Worm (Caenorhabditis elegans) whole organism, L3 larva: ENCODE measurements around the gene F21D5.5.
"Not testable (repeated sequence)": the region's sequence is repeated elsewhere in the genome, so short reads cannot be mapped to it uniquely, and the experiment has no call there.

ENCODE experiments used
- ZK546.5 ChIP-seq: sonication (generic microtip); optimal IDR thresholded peaks from 2 replicates; lab custom pipeline; 2017; ENCODE audit warnings: missing biosample characterization, missing genetic modification characterization
- aly-2 ChIP-seq: fragments of 150-350 bp; optimal IDR thresholded peaks from 2 replicates; lab custom pipeline; 2014; ENCODE audit warnings: missing biosample characterization, missing genetic modification characterization
- ama-1 ChIP-seq: fragments of 150-350 bp; optimal IDR thresholded peaks from 2 replicates; lab custom pipeline; 2018
- ceh-16 ChIP-seq: sonication (generic microtip); optimal IDR thresholded peaks from 2 replicates; lab custom pipeline; 2017; ENCODE audit warnings: missing biosample characterization, missing genetic modification characterization
- ceh-28 ChIP-seq: fragments of 150-350 bp; optimal IDR thresholded peaks from 2 replicates; lab custom pipeline; 2014; ENCODE audit warnings: missing biosample characterization, missing genetic modification reagents, missing genetic modification characterization
- ceh-82 ChIP-seq: fragments of 150-350 bp; optimal IDR thresholded peaks from 2 replicates; lab custom pipeline; 2014; ENCODE audit warnings: missing biosample characterization, missing genetic modification characterization
- ceh-9 ChIP-seq: sonication (generic microtip); optimal IDR thresholded peaks from 2 replicates; lab custom pipeline; 2018; ENCODE audit warnings: missing biosample characterization, missing genetic modification characterization
- daf-12 ChIP-seq: fragments of 150-350 bp; optimal IDR thresholded peaks from 2 replicates; lab custom pipeline; 2014; ENCODE audit warnings: missing biosample characterization, missing genetic modification reagents, missing genetic modification characterization
- egl-27 ChIP-seq: sonication (generic microtip); optimal IDR thresholded peaks from 4 replicates; lab custom pipeline; 2017; ENCODE audit warnings: missing biosample characterization, missing genetic modification reagents, missing genetic modification characterization
- egl-5 ChIP-seq: fragments of 150-350 bp; optimal IDR thresholded peaks from 2 replicates; lab custom pipeline; 2017; ENCODE audit warnings: missing biosample characterization, missing genetic modification reagents, missing genetic modification characterization, inconsistent platforms
- elt-2 ChIP-seq: sonication (generic microtip); optimal IDR thresholded peaks from 2 replicates; lab custom pipeline; 2016; ENCODE audit warnings: missing genetic modification reagents, mild to moderate bottlenecking, missing genetic modification characterization, missing compliant biosample characterization
- elt-3 ChIP-seq, 3 experiments: fragments of 150-350 bp in 1 of 3; sonication (generic microtip) in 2 of 3; optimal IDR thresholded peaks; 2 replicates in 2 of 3; 4 replicates in 1 of 3; lab custom pipeline; 2014 to 2017; ENCODE audit warnings: missing biosample characterization in 3 of 3, missing genetic modification characterization in 3 of 3
- eor-1 ChIP-seq, 2 experiments: fragments of 150-350 bp; optimal IDR thresholded peaks; 2 replicates each; lab custom pipeline; 2014 to 2018; ENCODE audit warnings: missing biosample characterization in 2 of 2, missing genetic modification characterization in 2 of 2
- fkh-10 ChIP-seq: sonication (generic microtip); optimal IDR thresholded peaks from 2 replicates; lab custom pipeline; 2017; ENCODE audit warnings: missing biosample characterization, missing genetic modification reagents, missing genetic modification characterization
- fkh-2 ChIP-seq: fragments of 150-350 bp; optimal IDR thresholded peaks from 2 replicates; lab custom pipeline; 2014; ENCODE audit warnings: missing biosample characterization, missing genetic modification reagents, missing genetic modification characterization
- fos-1 ChIP-seq: fragments of 150-350 bp; optimal IDR thresholded peaks from 2 replicates; lab custom pipeline; 2014; ENCODE audit warnings: missing biosample characterization, missing genetic modification characterization
- jun-1 ChIP-seq: fragments of 150-350 bp; optimal IDR thresholded peaks from 2 replicates; lab custom pipeline; 2014; ENCODE audit warnings: missing biosample characterization, missing genetic modification reagents, missing genetic modification characterization
- lin-15B ChIP-seq: fragments of 150-350 bp; optimal IDR thresholded peaks from 2 replicates; lab custom pipeline; 2014; ENCODE audit warnings: missing biosample characterization, missing genetic modification characterization
- lin-39 ChIP-seq: fragments of 150-350 bp; optimal IDR thresholded peaks from 2 replicates; lab custom pipeline; 2018; ENCODE audit warnings: missing biosample characterization, missing genetic modification reagents, missing genetic modification characterization
- lsy-12 ChIP-seq: sonication (generic microtip); optimal IDR thresholded peaks from 2 replicates; lab custom pipeline; 2016; ENCODE audit warnings: mild to moderate bottlenecking, missing genetic modification characterization, missing compliant biosample characterization
- mml-1 ChIP-seq: fragments of 150-350 bp; sonication (generic microtip); optimal IDR thresholded peaks from 3 replicates; lab custom pipeline; 2014; ENCODE audit warnings: missing biosample characterization, missing genetic modification characterization
- nfya-1 ChIP-seq: sonication (generic microtip); optimal IDR thresholded peaks from 2 replicates; lab custom pipeline; 2017; ENCODE audit warnings: missing genetic modification characterization, mild to moderate bottlenecking, missing compliant biosample characterization, antibody characterized with exemption, moderate library complexity; ENCODE audit not compliant: insufficient read depth
- nhr-11 ChIP-seq: fragments of 150-350 bp; optimal IDR thresholded peaks from 2 replicates; lab custom pipeline; 2014; ENCODE audit warnings: missing biosample characterization, missing genetic modification characterization
- nhr-23 ChIP-seq: fragments of 150-350 bp; optimal IDR thresholded peaks from 2 replicates; lab custom pipeline; 2014; ENCODE audit warnings: missing biosample characterization, missing genetic modification reagents, missing genetic modification characterization
- nhr-237 ChIP-seq: fragments of 150-350 bp; optimal IDR thresholded peaks from 2 replicates; lab custom pipeline; 2014; ENCODE audit warnings: missing biosample characterization, missing genetic modification characterization
- nhr-25 ChIP-seq: sonication (generic microtip); optimal IDR thresholded peaks from 2 replicates; lab custom pipeline; 2017; ENCODE audit warnings: missing biosample characterization, missing genetic modification characterization
- nhr-28 ChIP-seq: fragments of 150-350 bp; optimal IDR thresholded peaks from 2 replicates; lab custom pipeline; 2014; ENCODE audit warnings: missing biosample characterization, missing genetic modification characterization
- nhr-43 ChIP-seq: sonication (generic microtip); optimal IDR thresholded peaks from 2 replicates; lab custom pipeline; 2016; ENCODE audit warnings: mild to moderate bottlenecking, missing genetic modification characterization, missing compliant biosample characterization; ENCODE audit not compliant: poor library complexity, severe bottlenecking
- nhr-67 ChIP-seq: fragments of 150-350 bp; optimal IDR thresholded peaks from 2 replicates; lab custom pipeline; 2014; ENCODE audit warnings: missing biosample characterization, missing genetic modification characterization
- nhr-76 ChIP-seq: fragments of 150-350 bp; sonication (generic microtip); optimal IDR thresholded peaks from 5 replicates; lab custom pipeline; 2014; ENCODE audit warnings: missing biosample characterization, missing genetic modification characterization
- nhr-77 ChIP-seq: fragments of 150-350 bp; optimal IDR thresholded peaks from 2 replicates; lab custom pipeline; 2014; ENCODE audit warnings: missing biosample characterization, missing genetic modification characterization
- pha-4 ChIP-seq: fragments of 150-350 bp; optimal IDR thresholded peaks from 2 replicates; lab custom pipeline; 2014; ENCODE audit warnings: missing biosample characterization, missing genetic modification reagents, missing genetic modification characterization
- pqm-1 ChIP-seq: fragments of 150-350 bp; optimal IDR thresholded peaks from 2 replicates; lab custom pipeline; 2017; ENCODE audit warnings: missing biosample characterization, missing genetic modification characterization, inconsistent platforms
- sea-2 ChIP-seq: fragments of 150-350 bp; sonication (generic microtip); optimal IDR thresholded peaks from 4 replicates; lab custom pipeline; 2014; ENCODE audit warnings: missing biosample characterization, missing genetic modification reagents, missing genetic modification characterization
- skn-1 ChIP-seq: fragments of 150-350 bp; optimal IDR thresholded peaks from 2 replicates; lab custom pipeline; 2014; ENCODE audit warnings: missing biosample characterization, missing genetic modification characterization
- tbx-2 ChIP-seq: sonication (generic microtip); optimal IDR thresholded peaks from 2 replicates; lab custom pipeline; 2016; ENCODE audit warnings: mild to moderate bottlenecking, missing genetic modification characterization, missing compliant biosample characterization
- unc-39 ChIP-seq: sonication (generic microtip); optimal IDR thresholded peaks from 4 replicates; lab custom pipeline; 2017; ENCODE audit warnings: missing biosample characterization, missing genetic modification characterization
- unc-62 ChIP-seq: fragments of 150-350 bp; sonication (generic microtip); optimal IDR thresholded peaks from 4 replicates; lab custom pipeline; 2014; ENCODE audit warnings: missing biosample characterization, missing genetic modification reagents, missing genetic modification characterization
- zag-1 ChIP-seq: fragments of 150-350 bp; optimal IDR thresholded peaks from 2 replicates; lab custom pipeline; 2014; ENCODE audit warnings: missing biosample characterization, missing genetic modification characterization
- ztf-11 ChIP-seq: fragments of 150-350 bp; optimal IDR thresholded peaks from 2 replicates; lab custom pipeline; 2014; ENCODE audit warnings: missing biosample characterization, missing genetic modification characterization
- ztf-4 ChIP-seq: fragments of 150-350 bp; optimal IDR thresholded peaks from 2 replicates; lab custom pipeline; 2014; ENCODE audit warnings: missing biosample characterization, missing genetic modification characterization

The F21D5.5 gene

DNA sequence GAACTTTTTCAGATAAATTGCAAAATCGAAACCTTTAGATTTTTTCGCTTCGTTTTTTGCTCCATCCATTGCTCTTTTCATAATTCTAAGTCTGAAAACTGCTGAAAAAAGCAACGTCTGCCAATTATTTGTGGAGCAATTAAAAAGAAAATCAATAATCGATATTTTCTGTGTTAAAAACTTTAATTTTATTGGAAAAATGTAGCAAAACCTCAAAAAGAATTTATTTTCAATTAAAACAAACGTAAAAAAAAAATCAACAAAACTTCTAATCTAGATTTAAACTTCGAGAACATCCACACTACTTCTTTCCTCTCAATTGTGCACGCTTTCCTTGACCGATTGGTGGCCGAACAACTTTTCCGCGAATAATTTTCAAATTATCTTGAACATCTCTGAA is at the start of gene F21D5.5:
Gene F21D5.5 (minus strand): TSS at position 101 of the 400 bp plus-strand sequence.
- TF ChIP-seq eor-1 (tag; optimal IDR thresholded peaks at IDR 0.05; lab: Kevin White, UChicago) (no peak), daf-12 (tag; lab: Kevin White, UChicago) (no peak), nhr-67 (tag; lab: Kevin White, UChicago) (no peak), nhr-28 (no peak), lin-39 (tag; lab: Kevin White, UChicago) (no peak), nhr-23 (tag; lab: Kevin White, UChicago) (no peak), tbx-2 (tag; lab: Kevin White, UChicago) (no peak), unc-62 (GFP tag; lab: Kevin White, UChicago) (no peak), lin-15B (tag; lab: Kevin White, UChicago) (no peak), ztf-11 (tag; lab: Kevin White, UChicago) (no peak), pqm-1 (tag; lab: Kevin White, UChicago) (no peak), fkh-2 (tag; lab: Kevin White, UChicago) (no peak), elt-2 (tag; lab: Kevin White, UChicago) (no peak), nhr-25 (tag; lab: Kevin White, UChicago) (no peak), nfya-1 (tag; lab: Kevin White, UChicago) (no peak), ama-1 (lab: Kevin White, UChicago) (no peak)

ce11 chrIV:8788048-8788447 is 48.9 kb upstream of the F21D5.5 start, which contains the start of gene C33D9.10:
Gene C33D9.10 (minus strand): TSS chrIV:8788148.
- not testable (repeated sequence) for TF ChIP-seq nhr-28; mml-1; sea-2 (GFP tag; lab: Kevin White, UChicago)

DNA sequence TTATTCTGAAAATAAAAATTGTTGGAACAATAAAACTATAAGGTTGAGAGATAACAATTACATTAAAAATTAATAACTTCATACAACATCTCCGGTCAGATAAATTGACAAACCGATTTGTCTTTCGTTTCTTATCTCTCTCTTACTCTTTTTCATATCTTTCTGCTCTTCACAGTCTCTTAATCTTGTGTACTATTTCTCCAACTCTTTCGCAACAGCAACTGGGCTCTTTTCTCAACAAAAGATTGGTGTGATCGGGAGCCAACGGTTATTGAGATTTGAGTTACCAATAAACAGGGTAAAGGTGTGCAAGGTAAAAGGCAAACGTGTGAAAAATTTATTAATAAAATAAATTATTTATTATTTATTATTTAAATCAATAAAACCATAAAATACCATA is 47.5 kb upstream of the F21D5.5 start, which contains the start of gene C33D9.8:
Gene C33D9.8 (minus strand): TSS at position 99 of the 400 bp plus-strand sequence.
- TF ChIP-seq lsy-12 (tag; lab: Kevin White, UChicago), result no peak
- peak; percentile 30 for TF ChIP-seq pha-4
- peak; percentile 7 for TF ChIP-seq nfya-1 (tag; lab: Kevin White, UChicago)
- TF ChIP-seq, all 47 proteins: peak for 2

DNA sequence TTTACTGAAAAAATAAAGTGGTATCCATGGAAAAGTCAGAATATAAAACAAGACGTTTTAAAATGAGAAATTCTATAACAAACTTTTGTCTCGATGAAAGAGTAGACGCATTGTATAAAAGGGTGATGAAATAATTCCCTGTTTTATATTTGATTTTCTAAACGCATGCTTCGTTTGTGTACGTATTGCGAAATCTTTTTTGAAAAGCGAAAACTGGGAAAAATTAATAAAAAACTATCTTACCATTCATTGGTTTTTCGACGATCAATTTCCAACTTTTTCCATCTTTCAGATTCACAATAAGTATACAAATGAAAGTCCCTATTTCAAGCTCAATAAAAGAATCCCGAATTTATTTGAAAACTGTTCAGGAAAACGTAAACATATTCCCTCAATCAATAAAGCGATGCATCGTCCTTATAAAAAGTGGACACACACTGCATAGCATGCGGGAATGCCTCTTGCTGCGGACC is 45.7 kb upstream of the F21D5.5 start, which contains the start of gene C33D9.13:
Gene C33D9.13 (minus strand): TSS at position 423 of the 473 bp plus-strand sequence.
- TF ChIP-seq skn-1 (tag; lab: Kevin White, UChicago) (no peak), pha-4 (peak; percentile 21), ceh-28 (tag; lab: Kevin White, UChicago) (peak; percentile 1)

- TF ChIP-seq eor-1 (tag; optimal IDR thresholded peaks at IDR 0.05; lab: Kevin White, UChicago), result no peak
- no peak for TF ChIP-seq ZK546.5
- peak; percentile 47 for TF ChIP-seq egl-27 (tag; lab: Kevin White, UChicago)
- no peak for TF ChIP-seq unc-39
- no peak for TF ChIP-seq nhr-11
- TF ChIP-seq fos-1 (tag; lab: Kevin White, UChicago), result no peak
- no peak for TF ChIP-seq nhr-77 (tag; lab: Kevin White, UChicago)
- peak; percentile 44 for TF ChIP-seq elt-2 (tag; lab: Kevin White, UChicago)
- no peak for TF ChIP-seq pqm-1 (tag; lab: Kevin White, UChicago)
- TF ChIP-seq nfya-1 (tag; lab: Kevin White, UChicago), result peak; percentile 59
- no peak for TF ChIP-seq mml-1
- peak; percentile 14 for TF ChIP-seq lin-15B (tag; lab: Kevin White, UChicago)
- TF ChIP-seq tbx-2 (tag; lab: Kevin White, UChicago), result no peak
- peak; percentile 55 for TF ChIP-seq egl-5 (tag; lab: Kevin White, UChicago)
- no peak for TF ChIP-seq zag-1 (tag; lab: Kevin White, UChicago)
- peak; percentile 95 for TF ChIP-seq nhr-25 (tag; lab: Kevin White, UChicago)
- TF ChIP-seq nhr-67 (tag; lab: Kevin White, UChicago), result no peak
- TF ChIP-seq nhr-43 (tag; lab: Kevin White, UChicago), result peak; percentile 53
- no peak for TF ChIP-seq daf-12 (tag; lab: Kevin White, UChicago)
- TF ChIP-seq unc-62 (GFP tag; lab: Kevin White, UChicago), result no peak
- TF ChIP-seq lin-39 (tag; lab: Kevin White, UChicago), result peak; percentile 93
- no peak for TF ChIP-seq ztf-4 (tag; lab: Kevin White, UChicago)
- TF ChIP-seq ceh-16 (tag; lab: Kevin White, UChicago), result no peak
- TF ChIP-seq ceh-9, result no peak
- no peak for TF ChIP-seq ceh-82 (tag; lab: Kevin White, UChicago)
- peak; percentile 69 for TF ChIP-seq ceh-28 (tag; lab: Kevin White, UChicago)
- no peak for TF ChIP-seq fkh-10 (GFP tag; lab: Kevin White, UChicago)
- peak; percentile 43 for TF ChIP-seq lsy-12 (tag; lab: Kevin White, UChicago)
- TF ChIP-seq ztf-11 (tag; lab: Kevin White, UChicago), result no peak
- no peak for TF ChIP-seq skn-1 (tag; lab: Kevin White, UChicago)
- no peak for TF ChIP-seq fkh-2 (tag; lab: Kevin White, UChicago)
- TF ChIP-seq pha-4, result peak; percentile 52
- no peak for TF ChIP-seq nhr-76 (tag; lab: Kevin White, UChicago)
- TF ChIP-seq aly-2 (tag; lab: Kevin White, UChicago), result no peak
- TF ChIP-seq jun-1 (tag; lab: Kevin White, UChicago), result peak; percentile 59
- no peak for TF ChIP-seq nhr-237 (tag; lab: Kevin White, UChicago)
- TF ChIP-seq elt-3 (tag; optimal IDR thresholded peaks at IDR 0.05; lab: Kevin White, UChicago), result no peak
Observed at ce11 chrIV:8782172-8782571, 43.0 kb upstream of the F21D5.5 start.
